Worm (Caenorhabditis elegans): ENCODE measurements around the gene srx-76.

DNA sequence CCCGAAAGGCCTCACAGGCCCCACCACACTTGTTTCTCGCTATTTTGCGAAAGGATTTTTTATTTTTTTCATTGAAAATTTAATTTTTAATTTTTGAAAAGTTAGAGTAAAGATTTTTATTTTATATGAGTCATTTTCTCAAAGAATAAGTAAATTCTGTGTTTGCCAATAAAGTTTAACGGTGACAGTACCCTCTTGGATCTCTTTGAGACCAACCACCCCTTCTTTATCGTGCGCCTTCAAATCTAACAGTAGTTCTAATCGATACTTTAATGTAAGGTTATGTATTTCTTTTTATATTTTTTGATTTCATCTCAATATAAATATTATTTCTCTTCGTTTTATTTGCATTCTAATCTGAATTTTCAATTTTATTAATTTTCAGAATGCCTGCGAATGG is 46.1 kb upstream of the srx-76 start, which contains the start of gene hmp-1:
- no peak for TF ChIP-seq zag-1 (tag; optimal IDR thresholded peaks at IDR 0.05)
- no peak for TF ChIP-seq pha-4 (tag; optimal IDR thresholded peaks at IDR 0.05)
- no peak for TF ChIP-seq unc-62 (GFP tag; optimal IDR thresholded peaks at IDR 0.05)
- TF ChIP-seq R02D3.7 (tag; optimal IDR thresholded peaks at IDR 0.05): no peak
- TF ChIP-seq fos-1 (tag; optimal IDR thresholded peaks at IDR 0.05): no peak
- TF ChIP-seq nhr-11 (tag; optimal IDR thresholded peaks at IDR 0.05): no peak
- TF ChIP-seq nfya-1 (tag; optimal IDR thresholded peaks at IDR 0.05; ENCODE audit: insufficient read depth): no peak

Data from whole organism, L3 larva.